Fruit fly (Drosophila melanogaster) whole organism, embryonic: ENCODE results near the gene CG17778.

Experiments used
- CG10147 ChIP-seq: fragments of 200-800 bp; sonication (Bioruptor generic); optimal IDR thresholded peaks from 2 replicates; lab custom pipeline; 2019; ENCODE audit warnings: missing biosample characterization, mild to moderate bottlenecking, missing genetic modification characterization, moderate library complexity
- CG10274 ChIP-seq: fragments of 200-800 bp; sonication (Bioruptor generic); optimal IDR thresholded peaks from 3 replicates; lab custom pipeline; 2017; ENCODE audit warnings: missing biosample characterization, mild to moderate bottlenecking, missing genetic modification characterization
- CG10462 ChIP-seq: fragments of 200-800 bp; sonication (Bioruptor generic); optimal IDR thresholded peaks from 2 replicates; lab custom pipeline; 2016; ENCODE audit warnings: missing biosample characterization, missing genetic modification characterization
- CG10979 ChIP-seq: fragments of 200-800 bp; sonication (Bioruptor generic); optimal IDR thresholded peaks from 2 replicates; lab custom pipeline; 2018; ENCODE audit warnings: missing biosample characterization, mild to moderate bottlenecking, missing genetic modification characterization, moderate library complexity
- CG11093 ChIP-seq: fragments of 200-800 bp; sonication (Bioruptor generic); IDR thresholded peaks from 3 replicates; pipeline ENCODE4 v1.3.6; 2022; ENCODE audit warnings: missing biosample characterization, missing genetic modification characterization
- CG11696 ChIP-seq: fragments of 200-800 bp; sonication (Bioruptor generic); IDR thresholded peaks from 2 replicates; pipeline ENCODE4 v1.3.6; 2022; ENCODE audit warnings: missing biosample characterization, missing genetic modification characterization
- CG12071 ChIP-seq: fragments of 200-800 bp; sonication (Bioruptor generic); optimal IDR thresholded peaks from 3 replicates; lab custom pipeline; 2018; ENCODE audit warnings: missing biosample characterization, mild to moderate bottlenecking, missing genetic modification characterization
- CG13624 ChIP-seq: fragments of 200-800 bp; sonication (Bioruptor generic); optimal IDR thresholded peaks from 2 replicates; lab custom pipeline; 2016; ENCODE audit warnings: missing biosample characterization, missing genetic modification characterization
- CG14050 ChIP-seq: fragments of 200-800 bp; sonication (Bioruptor generic); IDR thresholded peaks from 3 replicates; pipeline ENCODE4 v1.3.6; 2022; ENCODE audit warnings: missing biosample characterization, missing genetic modification characterization
- CG15269 ChIP-seq: fragments of 200-800 bp; sonication (Bioruptor generic); optimal IDR thresholded peaks from 2 replicates; lab custom pipeline; 2018; ENCODE audit warnings: missing biosample characterization, mild to moderate bottlenecking, missing genetic modification characterization, moderate library complexity
- CG2712 ChIP-seq: fragments of 200-800 bp; optimal IDR thresholded peaks from 3 replicates; lab custom pipeline; 2019; ENCODE audit warnings: missing biosample characterization, mild to moderate bottlenecking, missing genetic modification characterization, moderate library complexity
- CG3407 ChIP-seq: fragments of 200-800 bp; sonication (Bioruptor generic); optimal IDR thresholded peaks from 2 replicates; lab custom pipeline; 2018; ENCODE audit warnings: missing biosample characterization, mild to moderate bottlenecking, missing genetic modification characterization
- CG34422 ChIP-seq: fragments of 200-800 bp; sonication (Bioruptor generic); IDR thresholded peaks from 3 replicates; pipeline ENCODE4 v1.3.6; 2022; ENCODE audit warnings: missing biosample characterization, missing genetic modification characterization
- CG6654 ChIP-seq: fragments of 200-800 bp; sonication (Bioruptor generic); optimal IDR thresholded peaks from 2 replicates; lab custom pipeline; 2017; ENCODE audit warnings: missing biosample characterization, mild to moderate bottlenecking, missing genetic modification characterization
- CG8944 ChIP-seq: fragments of 200-800 bp; sonication (Bioruptor generic); optimal IDR thresholded peaks from 3 replicates; lab custom pipeline; 2016; ENCODE audit warnings: missing biosample characterization, missing genetic modification characterization
- Camta ChIP-seq: fragments of 200-800 bp; sonication (Bioruptor generic); optimal IDR thresholded peaks from 2 replicates; lab custom pipeline; 2016; ENCODE audit warnings: missing biosample characterization, missing genetic modification characterization
- CrebB ChIP-seq: fragments of 200-800 bp; sonication (Bioruptor generic); optimal IDR thresholded peaks from 3 replicates; lab custom pipeline; 2018; ENCODE audit warnings: missing biosample characterization, mild to moderate bottlenecking, missing genetic modification characterization
- ERR ChIP-seq: fragments of 200-800 bp; sonication (Bioruptor generic); optimal IDR thresholded peaks from 2 replicates; lab custom pipeline; 2016; ENCODE audit warnings: missing biosample characterization, missing genetic modification characterization
- Fer1 ChIP-seq: fragments of 200-800 bp; sonication (Bioruptor generic); optimal IDR thresholded peaks from 2 replicates; lab custom pipeline; 2017; ENCODE audit warnings: missing biosample characterization, mild to moderate bottlenecking, missing genetic modification characterization
- HmgZ ChIP-seq: fragments of 200-800 bp; sonication (Bioruptor generic); optimal IDR thresholded peaks from 2 replicates; lab custom pipeline; 2018; ENCODE audit warnings: missing biosample characterization, mild to moderate bottlenecking, missing genetic modification characterization
- Kr ChIP-seq: fragments of 200-800 bp; sonication (Bioruptor generic); optimal IDR thresholded peaks from 2 replicates; lab custom pipeline; 2017; ENCODE audit warnings: missing biosample characterization, mild to moderate bottlenecking, missing genetic modification characterization
- MESR4 ChIP-seq: fragments of 200-800 bp; sonication (Bioruptor generic); optimal IDR thresholded peaks from 2 replicates; lab custom pipeline; 2018; ENCODE audit warnings: missing biosample characterization, mild to moderate bottlenecking, missing genetic modification characterization, moderate library complexity
- MTF-1 ChIP-seq: fragments of 200-800 bp; sonication (Bioruptor generic); optimal IDR thresholded peaks from 2 replicates; lab custom pipeline; 2018; ENCODE audit warnings: missing biosample characterization, mild to moderate bottlenecking, missing genetic modification characterization, borderline replicate concordance
- NC2β ChIP-seq: fragments of 200-800 bp; sonication (Bioruptor generic); optimal IDR thresholded peaks from 2 replicates; lab custom pipeline; 2016; ENCODE audit warnings: missing biosample characterization, missing genetic modification characterization
- NK7.1 ChIP-seq: fragments of 200-800 bp; sonication (Bioruptor generic); optimal IDR thresholded peaks from 3 replicates; lab custom pipeline; 2016; ENCODE audit warnings: missing biosample characterization, missing genetic modification characterization
- PHDP ChIP-seq: fragments of 200-800 bp; sonication (Bioruptor generic); optimal IDR thresholded peaks from 3 replicates; lab custom pipeline; 2018; ENCODE audit warnings: missing biosample characterization, mild to moderate bottlenecking, missing genetic modification characterization, moderate library complexity
- Ravus ChIP-seq: fragments of 200-800 bp; sonication (Bioruptor generic); IDR thresholded peaks from 2 replicates; pipeline ENCODE4 v1.3.6; 2022; ENCODE audit warnings: missing biosample characterization, missing genetic modification characterization
- Ssrp ChIP-seq: fragments of 200-800 bp; sonication (Bioruptor generic); optimal IDR thresholded peaks from 2 replicates; lab custom pipeline; 2018; ENCODE audit warnings: missing biosample characterization, mild to moderate bottlenecking, missing genetic modification characterization, moderate library complexity
- Trl ChIP-seq, 3 experiments: fragments of >200 bp in 2 of 3; fragments of 200-800 bp in 1 of 3; sonication (Bioruptor generic) in 1 of 3; optimal IDR thresholded peaks; 2 replicates in 1 of 3; 3 replicates in 2 of 3; lab custom pipeline; 2016 to 2017; ENCODE audit warnings: missing biosample characterization in 1 of 3, missing genetic modification characterization in 1 of 3
- dimm ChIP-seq: fragments of 200-800 bp; sonication (Bioruptor generic); IDR thresholded peaks from 2 replicates; pipeline ENCODE4 v1.3.6; 2022; ENCODE audit warnings: missing biosample characterization, missing genetic modification characterization
- fd3F ChIP-seq: fragments of 200-800 bp; sonication (Bioruptor generic); optimal IDR thresholded peaks from 2 replicates; lab custom pipeline; 2018; ENCODE audit warnings: missing biosample characterization, mild to moderate bottlenecking, missing genetic modification characterization, moderate library complexity
- fd64A ChIP-seq: fragments of 200-800 bp; sonication (Bioruptor generic); optimal IDR thresholded peaks from 3 replicates; lab custom pipeline; 2018; ENCODE audit warnings: missing biosample characterization, mild to moderate bottlenecking, missing genetic modification characterization
- gt ChIP-seq: fragments of 200-800 bp; sonication (Bioruptor generic); IDR thresholded peaks from 2 replicates; pipeline ENCODE4 v1.3.6; 2022; ENCODE audit warnings: missing biosample characterization, missing genetic modification characterization
- ham ChIP-seq: fragments of 200-800 bp; sonication (Bioruptor generic); IDR thresholded peaks from 2 replicates; pipeline ENCODE4 v1.3.6; 2022; ENCODE audit warnings: missing biosample characterization, missing genetic modification characterization
- hb ChIP-seq: fragments of 200-800 bp; sonication (Bioruptor generic); IDR thresholded peaks from 3 replicates; pipeline ENCODE4 v1.3.6; 2022; ENCODE audit warnings: missing biosample characterization, missing genetic modification characterization; ENCODE audit not compliant: partially characterized antibody
- inv ChIP-seq: fragments of 200-800 bp; sonication (Bioruptor generic); IDR thresholded peaks from 2 replicates; pipeline ENCODE4 v1.3.6; 2022; ENCODE audit warnings: missing biosample characterization, missing genetic modification characterization; ENCODE audit not compliant: partially characterized antibody
- jigr1 ChIP-seq: fragments of 200-800 bp; sonication (Bioruptor generic); IDR thresholded peaks from 3 replicates; pipeline ENCODE4 v1.3.6; 2022; ENCODE audit warnings: missing biosample characterization, missing genetic modification characterization
- jing ChIP-seq: fragments of 200-800 bp; sonication (Bioruptor generic); optimal IDR thresholded peaks from 2 replicates; lab custom pipeline; 2018; ENCODE audit warnings: missing biosample characterization, mild to moderate bottlenecking, missing genetic modification characterization
- lmd ChIP-seq: fragments of 200-800 bp; sonication (Bioruptor generic); IDR thresholded peaks from 2 replicates; pipeline ENCODE4 v1.3.6; 2022; ENCODE audit warnings: missing biosample characterization, missing genetic modification characterization
- maf-S ChIP-seq: fragments of 200-800 bp; sonication (Bioruptor generic); optimal IDR thresholded peaks from 2 replicates; lab custom pipeline; 2016; ENCODE audit warnings: missing biosample characterization, missing genetic modification characterization
- pita ChIP-seq: fragments of 200-800 bp; sonication (Bioruptor generic); optimal IDR thresholded peaks from 2 replicates; lab custom pipeline; 2017; ENCODE audit warnings: missing biosample characterization, mild to moderate bottlenecking, missing genetic modification characterization
- repo ChIP-seq: fragments of 200-800 bp; sonication (Bioruptor generic); optimal IDR thresholded peaks from 2 replicates; lab custom pipeline; 2016; ENCODE audit warnings: missing biosample characterization, missing genetic modification characterization
- salm ChIP-seq: fragments of 200-800 bp; sonication (Bioruptor generic); optimal IDR thresholded peaks from 2 replicates; lab custom pipeline; 2018; ENCODE audit warnings: missing biosample characterization, mild to moderate bottlenecking, missing genetic modification characterization
- sna ChIP-seq: fragments of 200-800 bp; sonication (Bioruptor generic); IDR thresholded peaks from 2 replicates; pipeline ENCODE4 v1.3.6; 2022; ENCODE audit warnings: missing biosample characterization, missing genetic modification characterization; ENCODE audit not compliant: partially characterized antibody
- sob ChIP-seq: fragments of 200-800 bp; sonication (Bioruptor generic); IDR thresholded peaks from 2 replicates; pipeline ENCODE4 v1.3.6; 2022; ENCODE audit warnings: missing biosample characterization, missing genetic modification characterization
- sr ChIP-seq: fragments of 200-800 bp; sonication (Bioruptor generic); IDR thresholded peaks from 3 replicates; pipeline ENCODE4 v1.3.6; 2022; ENCODE audit warnings: missing biosample characterization, missing genetic modification characterization
- twi ChIP-seq: fragments of 200-800 bp; optimal IDR thresholded peaks from 2 replicates; lab custom pipeline; 2019; ENCODE audit warnings: missing biosample characterization, mild to moderate bottlenecking, missing genetic modification characterization, moderate library complexity
- zen ChIP-seq: fragments of 200-800 bp; sonication (Bioruptor generic); optimal IDR thresholded peaks from 3 replicates; lab custom pipeline; 2018; ENCODE audit warnings: missing biosample characterization, mild to moderate bottlenecking, missing genetic modification characterization, moderate library complexity

The CG17778 gene

dm6 chrX:476230-477143 lies 17.9 kb upstream of the CG17778 start, which contains the start of the genes ebo and CG13373 (continued):
- TF ChIP-seq CG11093 (GFP tag; lab: Robert Waterston, UW) (no peak), Fer1 (peak; percentile 19), fd64A (GFP tag; lab: Kevin White, UChicago) (no peak), HmgZ (tag; lab: Kevin White, UChicago) (no peak), twi (no peak), sr (GFP tag; lab: Robert Waterston, UW) (no peak), lmd (GFP tag; lab: Robert Waterston, UW) (peak; percentile 28; the same call in 1 of the 2 replicates), ERR (GFP tag; lab: Kevin White, UChicago) (no peak), pita (GFP tag; lab: Kevin White, UChicago) (no peak), CG15269 (tag; lab: Kevin White, UChicago) (no peak), CG8944 (GFP tag; lab: Kevin White, UChicago) (no peak), Trl (optimal IDR thresholded peaks at IDR 0.05; lab: Kevin White, UChicago) (no peak), Trl (GFP tag; optimal IDR thresholded peaks at IDR 0.05; lab: Kevin White, UChicago) (no peak), Ssrp (peak; percentile 34), salm (tag; lab: Kevin White, UChicago) (no peak), repo (GFP tag; lab: Kevin White, UChicago) (no peak), maf-S (GFP tag; lab: Kevin White, UChicago) (no peak), PHDP (tag; lab: Kevin White, UChicago) (peak; percentile 47), CG14050 (GFP tag; lab: Robert Waterston, UW) (peak; percentile 15; the same call in 1 of the 3 replicates), CG11696 (GFP tag; lab: Robert Waterston, UW) (no peak), sob (GFP tag; lab: Robert Waterston, UW) (0 out of 2 replicates have a peak, but pooled peaks have one; percentile 43), CG10979 (tag; lab: Kevin White, UChicago) (no peak), CG12071 (GFP tag; lab: Kevin White, UChicago) (no peak), jigr1 (GFP tag; lab: Robert Waterston, UW) (no peak), CG10147 (GFP tag; lab: Kevin White, UChicago) (no peak), hb (GFP tag; lab: Robert Waterston, UW) (no peak), fd3F (GFP tag; lab: Kevin White, UChicago) (no peak), CrebB (tag; lab: Kevin White, UChicago) (no peak), CG3407 (GFP tag; lab: Kevin White, UChicago) (no peak), MTF-1 (GFP tag; lab: Kevin White, UChicago) (no peak), MESR4 (peak; percentile 77), sna (GFP tag; lab: Robert Waterston, UW) (0 out of 2 replicates have a peak, but pooled peaks have one; percentile 11), CG34422 (GFP tag; lab: Robert Waterston, UW) (peak; percentile 50; the same call in 1 of the 3 replicates), CG6654 (GFP tag; lab: Kevin White, UChicago) (no peak), Kr (GFP tag; lab: Kevin White, UChicago) (no peak), ham (GFP tag; lab: Robert Waterston, UW) (no peak), dimm (GFP tag; lab: Robert Waterston, UW) (no peak), CG2712 (no peak), gt (GFP tag; lab: Robert Waterston, UW) (no peak), CG13624 (GFP tag; lab: Kevin White, UChicago) (no peak), inv (GFP tag; lab: Robert Waterston, UW) (peak; percentile 49; the same call in 1 of the 2 replicates), NC2β (GFP tag; lab: Kevin White, UChicago) (no peak), CG10462 (no peak), NK7.1 (GFP tag; lab: Kevin White, UChicago) (no peak), jing (GFP tag; lab: Kevin White, UChicago) (no peak), zen (tag; lab: Kevin White, UChicago) (peak; percentile 36), Ravus (GFP tag; lab: Robert Waterston, UW) (no peak), CG10274 (GFP tag; lab: Kevin White, UChicago) (no peak), Camta (no peak)
